Fruit fly (Drosophila melanogaster) whole organism, wandering third instar larva: Measurements from ENCODE around the gene CG14780.

Source experiments
- Abd-B ChIP-seq: fragments of >200 bp; optimal IDR thresholded peaks from 2 replicates; lab custom pipeline; 2017; ENCODE audit warnings: missing biosample characterization, missing genetic modification characterization
- CG9705 ChIP-seq: fragments of 200-800 bp; sonication (Bioruptor generic); optimal IDR thresholded peaks from 2 replicates; lab custom pipeline; 2018; ENCODE audit warnings: missing biosample characterization, mild to moderate bottlenecking, missing genetic modification characterization
- CrebA ChIP-seq: fragments of 200-800 bp; sonication (Bioruptor generic); optimal IDR thresholded peaks from 2 replicates; lab custom pipeline; 2016; ENCODE audit warnings: missing biosample characterization, mild to moderate bottlenecking, missing genetic modification characterization, borderline replicate concordance
- Dfd ChIP-seq: fragments of >200 bp; optimal IDR thresholded peaks from 2 replicates; lab custom pipeline; 2017; ENCODE audit warnings: missing biosample characterization, missing genetic modification characterization
- Hnf4 ChIP-seq: fragments of 200-800 bp; sonication (Bioruptor generic); optimal IDR thresholded peaks from 2 replicates; lab custom pipeline; 2016; ENCODE audit warnings: missing biosample characterization, mild to moderate bottlenecking, missing genetic modification characterization
- Hr83 ChIP-seq: fragments of 200-300 bp; sonication (Bioruptor generic); optimal IDR thresholded peaks from 2 replicates; lab custom pipeline; 2016; ENCODE audit warnings: missing biosample characterization, mild to moderate bottlenecking, missing genetic modification characterization, moderate library complexity; ENCODE audit not compliant: poor library complexity, severe bottlenecking
- Jra ChIP-seq: sonication (Bioruptor generic); optimal IDR thresholded peaks from 2 replicates; lab custom pipeline; 2016; ENCODE audit warnings: missing biosample characterization, missing genetic modification characterization
- Myc ChIP-seq: fragments of >200 bp; optimal IDR thresholded peaks from 2 replicates; lab custom pipeline; 2017
- N ChIP-seq: fragments of >200 bp; optimal IDR thresholded peaks from 2 replicates; lab custom pipeline; 2018; ENCODE audit warnings: missing biosample characterization, missing external identifiers, missing genetic modification characterization
- OdsH ChIP-seq: fragments of 200-800 bp; sonication (Bioruptor generic); optimal IDR thresholded peaks from 2 replicates; lab custom pipeline; 2016; ENCODE audit warnings: missing biosample characterization, mild to moderate bottlenecking, missing genetic modification characterization
- Sp1 ChIP-seq: fragments of 200-800 bp; sonication (Bioruptor generic); optimal IDR thresholded peaks from 3 replicates; lab custom pipeline; 2019; ENCODE audit warnings: missing biosample characterization, mild to moderate bottlenecking, missing genetic modification characterization, moderate library complexity
- Vsx2 ChIP-seq: fragments of 200-300, 225-300 bp; sonication (Bioruptor generic); optimal IDR thresholded peaks from 2 replicates; lab custom pipeline; 2018; ENCODE audit warnings: missing biosample characterization, missing genetic modification characterization; ENCODE audit not compliant: partially characterized antibody
- br ChIP-seq: fragments of 200-800 bp; sonication (Bioruptor generic); optimal IDR thresholded peaks from 2 replicates; lab custom pipeline; 2016; ENCODE audit warnings: missing biosample characterization, missing genetic modification characterization
- brk ChIP-seq: fragments of 200-800 bp; sonication (Bioruptor generic); optimal IDR thresholded peaks from 2 replicates; lab custom pipeline; 2016; ENCODE audit warnings: missing biosample characterization, mild to moderate bottlenecking, missing genetic modification characterization
- dmrt93B ChIP-seq: fragments of 200-800 bp; sonication (Bioruptor generic); optimal IDR thresholded peaks from 2 replicates; lab custom pipeline; 2018; ENCODE audit warnings: missing biosample characterization, mild to moderate bottlenecking, missing genetic modification characterization
- dsf ChIP-seq: sonication (Bioruptor generic); optimal IDR thresholded peaks from 2 replicates; lab custom pipeline; 2016; ENCODE audit warnings: missing biosample characterization, missing genetic modification characterization, borderline replicate concordance
- ey ChIP-seq: fragments of 200-800 bp; sonication (Bioruptor generic); optimal IDR thresholded peaks from 2 replicates; lab custom pipeline; 2016; ENCODE audit warnings: missing biosample characterization, missing genetic modification characterization
- foxo ChIP-seq, 2 experiments: fragments of 200-800 bp; sonication (Bioruptor generic); optimal IDR thresholded peaks; 2 replicates in 1 of 2; 3 replicates in 1 of 2; lab custom pipeline; 2016 to 2017; ENCODE audit warnings: missing biosample characterization in 2 of 2, missing genetic modification characterization in 2 of 2
- h ChIP-seq: fragments of 200-800 bp; sonication (Bioruptor generic); optimal IDR thresholded peaks from 3 replicates; lab custom pipeline; 2016; ENCODE audit warnings: missing biosample characterization, mild to moderate bottlenecking, missing genetic modification characterization
- jim ChIP-seq: fragments of 175-275, 200-325 bp; sonication (Bioruptor generic); optimal IDR thresholded peaks from 2 replicates; lab custom pipeline; 2016; ENCODE audit warnings: missing biosample characterization, mild to moderate bottlenecking, missing genetic modification characterization
- pan ChIP-seq: fragments of >200 bp; optimal IDR thresholded peaks from 2 replicates; lab custom pipeline; 2017
- rgr ChIP-seq: fragments of 200-800 bp; sonication (Bioruptor generic); optimal IDR thresholded peaks from 3 replicates; lab custom pipeline; 2016; ENCODE audit warnings: missing biosample characterization, mild to moderate bottlenecking, missing genetic modification characterization
- sage ChIP-seq: fragments of 200-800 bp; sonication (Bioruptor generic); optimal IDR thresholded peaks from 2 replicates; lab custom pipeline; 2016; ENCODE audit warnings: missing biosample characterization, mild to moderate bottlenecking, missing genetic modification characterization
- sv ChIP-seq: fragments of 200-800 bp; sonication (Bioruptor generic); optimal IDR thresholded peaks from 3 replicates; lab custom pipeline; 2016; ENCODE audit warnings: missing biosample characterization, missing genetic modification characterization
- woc ChIP-seq: sonication (Bioruptor generic); optimal IDR thresholded peaks from 2 replicates; lab custom pipeline; 2016; ENCODE audit warnings: missing biosample characterization, mild to moderate bottlenecking, missing genetic modification characterization

Gene CG14780

DNA sequence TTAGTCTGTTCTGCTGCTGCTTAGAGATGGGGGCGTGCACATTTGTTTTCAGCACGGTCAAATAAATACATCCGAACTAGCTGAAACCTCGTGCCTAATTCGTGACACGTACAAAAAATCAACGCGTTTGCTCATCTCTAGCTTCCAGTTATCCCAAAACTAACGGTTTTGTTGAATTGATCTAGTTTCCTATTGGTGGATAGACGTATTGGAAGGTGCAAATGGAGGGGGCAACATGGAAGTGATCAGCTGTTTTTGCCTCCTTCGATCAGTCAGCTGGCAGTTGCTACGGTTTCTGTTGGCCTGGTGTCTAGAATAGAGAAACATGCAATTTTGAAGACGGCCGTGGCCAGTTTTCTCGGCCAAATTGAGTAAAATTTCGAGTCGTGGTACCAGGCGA is 45.3 kb downstream of the CG14780 start:
- TF ChIP-seq OdsH (GFP tag; lab: Kevin White, UChicago), result peak; percentile 12
- TF ChIP-seq br, result peak; percentile 20
- TF ChIP-seq Vsx2 (GFP tag; lab: Kevin White, UChicago), result peak; percentile 90
- TF ChIP-seq Hnf4 (GFP tag; lab: Kevin White, UChicago), result no peak
- TF ChIP-seq dmrt93B (GFP tag; lab: Kevin White, UChicago), result no peak
- TF ChIP-seq Hr83, result peak; percentile 27
- no peak for TF ChIP-seq Myc (lab: Kevin White, UChicago)
- no peak for TF ChIP-seq ey (GFP tag; lab: Kevin White, UChicago)
- TF ChIP-seq Sp1 (GFP tag; lab: Kevin White, UChicago), result no peak
- no peak for TF ChIP-seq sv (GFP tag; lab: Kevin White, UChicago)
- no peak for TF ChIP-seq Jra (GFP tag; lab: Kevin White, UChicago)
- no peak for TF ChIP-seq jim (GFP tag; lab: Kevin White, UChicago)
- TF ChIP-seq CG9705 (GFP tag; lab: Kevin White, UChicago), result no peak
- peak; percentile 32 for TF ChIP-seq woc
- TF ChIP-seq sage (GFP tag; lab: Kevin White, UChicago), result no peak
- TF ChIP-seq h, result peak; percentile 42
- TF ChIP-seq Dfd, result no peak
- no peak for TF ChIP-seq brk (GFP tag; lab: Kevin White, UChicago)
- no peak for TF ChIP-seq N (GFP tag; lab: Kevin White, UChicago)
- no peak for TF ChIP-seq pan (lab: Kevin White, UChicago)
- no peak for TF ChIP-seq CrebA (GFP tag; lab: Kevin White, UChicago)
- TF ChIP-seq Abd-B (GFP tag; lab: Kevin White, UChicago), result no peak
- peak in 1 of 2 experiments; percentile 0 for TF ChIP-seq foxo (GFP tag; optimal IDR thresholded peaks at IDR 0.05; lab: Kevin White, UChicago)
- TF ChIP-seq rgr, result no peak
- no peak for TF ChIP-seq dsf (GFP tag; lab: Kevin White, UChicago)

DNA sequence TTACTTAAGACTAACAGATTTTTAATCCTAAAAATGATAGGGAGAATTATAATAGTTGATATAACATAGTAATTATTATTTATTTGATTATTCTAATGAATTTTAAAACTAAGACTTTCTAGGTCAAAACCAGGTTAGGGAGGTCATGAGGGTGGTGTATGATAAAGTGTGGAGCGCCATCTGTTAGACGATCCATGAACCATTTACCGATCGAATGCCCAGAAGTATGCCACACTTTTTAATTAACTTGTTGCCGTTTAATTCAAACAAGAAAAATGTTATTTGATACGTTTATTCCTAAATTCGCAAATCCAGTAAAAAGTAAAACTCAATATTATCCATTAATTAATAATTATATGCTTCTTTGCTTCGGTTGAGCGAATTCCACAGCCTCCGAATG is 51.0 kb downstream of the CG14780 start:
- peak; percentile 45 for TF ChIP-seq Myc (lab: Kevin White, UChicago)
